Worm (Caenorhabditis elegans) whole organism, midembryonic: Measurements from ENCODE around the gene nlp-101.

Experiments
- flt-1 ChIP-seq: fragments of 200-800 bp; sonication (Bioruptor generic); IDR thresholded peaks from 2 replicates; pipeline ENCODE4 v1.3.6; 2022; ENCODE audit warnings: missing genetic modification characterization, missing compliant biosample characterization
- tab-1 ChIP-seq: fragments of 200-800 bp; sonication (Bioruptor generic); IDR thresholded peaks from 2 replicates; pipeline ENCODE4 v1.3.6; 2022; ENCODE audit warnings: missing genetic modification characterization, missing compliant biosample characterization

DNA sequence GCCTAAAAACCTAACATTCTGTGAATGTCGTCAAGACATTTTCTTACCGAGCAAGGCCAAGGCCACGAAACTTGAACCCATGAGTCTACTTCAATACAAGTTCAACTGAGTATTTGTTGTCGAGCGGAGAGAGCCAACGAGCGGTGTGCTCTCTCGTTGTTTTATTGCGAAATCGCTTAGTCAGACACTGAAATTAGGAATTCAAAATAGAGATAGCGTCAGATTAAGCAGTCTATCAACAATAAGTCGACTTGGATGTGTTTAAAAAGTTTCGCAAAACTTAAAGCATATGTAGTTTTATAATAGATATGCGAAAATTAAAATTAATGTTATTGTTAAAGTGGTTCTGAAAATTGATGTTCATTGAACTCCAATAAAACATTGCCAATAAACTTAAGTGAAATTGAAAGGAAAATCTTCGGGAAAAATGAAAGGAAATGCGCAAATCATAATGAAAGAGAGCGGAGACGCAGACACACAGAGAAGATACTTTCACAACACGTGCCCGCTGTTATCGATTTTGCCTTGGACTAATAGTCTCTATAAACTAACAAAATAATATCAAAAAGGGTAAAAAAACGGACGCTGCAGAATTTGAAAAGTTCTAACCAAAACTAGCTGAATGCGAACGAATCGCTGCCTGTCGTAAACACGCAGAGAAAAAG, 45.2 kb upstream of the nlp-101 start, which contains the start of gene ZK154.6:
- TF ChIP-seq flt-1 (GFP tag; lab: Robert Waterston, UW) (no peak), tab-1 (GFP tag; lab: Robert Waterston, UW) (no peak)
